Fruit fly (Drosophila melanogaster) whole organism, embryonic: ENCODE data around the gene CG31191.

Source experiments
- Abd-B ChIP-seq: fragments of 200-800 bp; sonication (Bioruptor generic); optimal IDR thresholded peaks from 2 replicates; lab custom pipeline; 2018; ENCODE audit warnings: missing biosample characterization, mild to moderate bottlenecking, missing genetic modification characterization, moderate library complexity
- Asciz ChIP-seq: fragments of 200-800 bp; sonication (Bioruptor generic); optimal IDR thresholded peaks from 2 replicates; lab custom pipeline; 2017; ENCODE audit warnings: missing biosample characterization, mild to moderate bottlenecking, missing genetic modification characterization, missing genetic modification reagents
- Atf3 ChIP-seq: fragments of 200-800 bp; sonication (Bioruptor generic); optimal IDR thresholded peaks from 3 replicates; lab custom pipeline; 2016; ENCODE audit warnings: missing biosample characterization, missing genetic modification characterization
- BEAF-32 ChIP-seq: fragments of 200-800 bp; sonication (Bioruptor generic); optimal IDR thresholded peaks from 3 replicates; lab custom pipeline; 2017; ENCODE audit warnings: missing biosample characterization, missing genetic modification characterization, mild to moderate bottlenecking, moderate library complexity, missing genetic modification reagents
- Bdp1 ChIP-seq: fragments of 200-800 bp; sonication (Bioruptor generic); optimal IDR thresholded peaks from 3 replicates; lab custom pipeline; 2016; ENCODE audit warnings: missing biosample characterization, missing genetic modification characterization
- CG10274 ChIP-seq: fragments of 200-800 bp; sonication (Bioruptor generic); optimal IDR thresholded peaks from 3 replicates; lab custom pipeline; 2017; ENCODE audit warnings: missing biosample characterization, mild to moderate bottlenecking, missing genetic modification characterization
- CG12071 ChIP-seq: fragments of 200-800 bp; sonication (Bioruptor generic); optimal IDR thresholded peaks from 3 replicates; lab custom pipeline; 2018; ENCODE audit warnings: missing biosample characterization, mild to moderate bottlenecking, missing genetic modification characterization
- CG13287 ChIP-seq: fragments of 200-800 bp; sonication (Bioruptor generic); IDR thresholded peaks from 2 replicates; pipeline ENCODE4 v1.3.6; 2022; ENCODE audit warnings: missing biosample characterization, missing genetic modification characterization; ENCODE audit not compliant: partially characterized antibody
- CG13424 ChIP-seq: fragments of 200-800 bp; sonication (Bioruptor generic); optimal IDR thresholded peaks from 2 replicates; lab custom pipeline; 2019; ENCODE audit warnings: missing biosample characterization, mild to moderate bottlenecking, missing genetic modification characterization, moderate library complexity
- CG14441 ChIP-seq: fragments of 200-800 bp; sonication (Bioruptor generic); IDR thresholded peaks from 2 replicates; pipeline ENCODE4 v1.3.6; 2022; ENCODE audit warnings: missing biosample characterization, missing genetic modification characterization
- CG14860 ChIP-seq: fragments of 200-800 bp; sonication (Bioruptor generic); IDR thresholded peaks from 3 replicates; pipeline ENCODE4 v1.3.6; 2022; ENCODE audit warnings: missing biosample characterization, missing genetic modification characterization; ENCODE audit not compliant: partially characterized antibody
- CG16813 ChIP-seq: fragments of 200-800 bp; sonication (Bioruptor generic); IDR thresholded peaks from 3 replicates; pipeline ENCODE4 v1.3.6; 2022; ENCODE audit warnings: missing biosample characterization, missing genetic modification characterization; ENCODE audit not compliant: partially characterized antibody
- CG17912 ChIP-seq: fragments of 200-800 bp; sonication (Bioruptor generic); optimal IDR thresholded peaks from 2 replicates; lab custom pipeline; 2018; ENCODE audit warnings: missing biosample characterization, mild to moderate bottlenecking, missing genetic modification characterization
- CG18599 ChIP-seq: fragments of 200-800 bp; sonication (Bioruptor generic); optimal IDR thresholded peaks from 3 replicates; lab custom pipeline; 2017; ENCODE audit warnings: missing biosample characterization, missing genetic modification characterization, mild to moderate bottlenecking, moderate library complexity, missing genetic modification reagents
- CG2129 ChIP-seq: fragments of 200-800 bp; sonication (Bioruptor generic); IDR thresholded peaks from 2 replicates; pipeline ENCODE4 v1.3.6; 2022; ENCODE audit warnings: missing biosample characterization, missing genetic modification characterization; ENCODE audit not compliant: partially characterized antibody
- CG2199 ChIP-seq: fragments of 200-800 bp; sonication (Bioruptor generic); IDR thresholded peaks from 3 replicates; pipeline ENCODE4 v1.3.6; 2022; ENCODE audit warnings: missing biosample characterization, missing genetic modification characterization
- CG2678 ChIP-seq: fragments of 200-800 bp; sonication (Bioruptor generic); optimal IDR thresholded peaks from 3 replicates; lab custom pipeline; 2019; ENCODE audit warnings: missing biosample characterization, mild to moderate bottlenecking, missing genetic modification characterization, moderate library complexity
- CG2889 ChIP-seq: fragments of 200-800 bp; sonication (Bioruptor generic); IDR thresholded peaks from 3 replicates; pipeline ENCODE4 v1.3.6; 2022; ENCODE audit warnings: missing biosample characterization, missing genetic modification characterization
- CG30403 ChIP-seq: fragments of 200-800 bp; sonication (Bioruptor generic); optimal IDR thresholded peaks from 3 replicates; lab custom pipeline; 2016; ENCODE audit warnings: missing biosample characterization, missing genetic modification characterization
- CG3847 ChIP-seq: fragments of 200-800 bp; sonication (Bioruptor generic); IDR thresholded peaks from 2 replicates; pipeline ENCODE4 v1.3.6; 2022; ENCODE audit warnings: missing biosample characterization, missing genetic modification characterization
- CG42726 ChIP-seq: fragments of 200-800 bp; sonication (Bioruptor generic); IDR thresholded peaks from 2 replicates; pipeline ENCODE4 v1.3.6; 2022; ENCODE audit warnings: missing biosample characterization, missing genetic modification characterization; ENCODE audit not compliant: partially characterized antibody
- CG43689 ChIP-seq: fragments of 200-800 bp; sonication (Bioruptor generic); IDR thresholded peaks from 2 replicates; pipeline ENCODE4 v1.3.6; 2022; ENCODE audit warnings: missing biosample characterization, missing genetic modification characterization
- CG4730 ChIP-seq: fragments of 200-800 bp; sonication (Bioruptor generic); IDR thresholded peaks from 2 replicates; pipeline ENCODE4 v1.3.6; 2022; ENCODE audit warnings: missing biosample characterization, missing genetic modification characterization
- CG6791 ChIP-seq: fragments of 200-800 bp; sonication (Bioruptor generic); IDR thresholded peaks from 3 replicates; pipeline ENCODE4 v1.3.6; 2022; ENCODE audit warnings: missing biosample characterization, missing genetic modification characterization; ENCODE audit not compliant: partially characterized antibody
- CG7357 ChIP-seq: fragments of 200-800 bp; sonication (Bioruptor generic); IDR thresholded peaks from 3 replicates; pipeline ENCODE4 v1.3.6; 2022; ENCODE audit warnings: missing biosample characterization, missing genetic modification characterization
- CG7786 ChIP-seq: fragments of 200-800 bp; sonication (Bioruptor generic); optimal IDR thresholded peaks from 2 replicates; lab custom pipeline; 2016; ENCODE audit warnings: missing biosample characterization, missing genetic modification characterization
- CG8388 ChIP-seq: fragments of 200-800 bp; sonication (Bioruptor generic); optimal IDR thresholded peaks from 2 replicates; lab custom pipeline; 2019; ENCODE audit warnings: missing biosample characterization, mild to moderate bottlenecking, missing genetic modification characterization, moderate library complexity
- CG8478 ChIP-seq: fragments of >200 bp; optimal IDR thresholded peaks from 2 replicates; lab custom pipeline; 2018
- CHES-1-like ChIP-seq: fragments of 200-800 bp; sonication (Bioruptor generic); optimal IDR thresholded peaks from 2 replicates; lab custom pipeline; 2016; ENCODE audit warnings: missing biosample characterization, missing genetic modification characterization
- Chrac-16 ChIP-seq: fragments of 200-800 bp; sonication (Bioruptor generic); optimal IDR thresholded peaks from 3 replicates; lab custom pipeline; 2016; ENCODE audit warnings: missing biosample characterization, missing genetic modification characterization
- Dp ChIP-seq: fragments of 200-800 bp; sonication (Bioruptor generic); optimal IDR thresholded peaks from 2 replicates; lab custom pipeline; 2018; ENCODE audit warnings: missing biosample characterization, mild to moderate bottlenecking, missing genetic modification characterization, moderate library complexity
- Hmr ChIP-seq: fragments of 200-800 bp; sonication (Bioruptor generic); optimal IDR thresholded peaks from 3 replicates; lab custom pipeline; 2017; ENCODE audit warnings: mild to moderate bottlenecking, missing biosample characterization, missing genetic modification reagents, missing genetic modification characterization
- Max ChIP-seq: fragments of 200-800 bp; sonication (Bioruptor generic); optimal IDR thresholded peaks from 2 replicates; lab custom pipeline; 2016; ENCODE audit warnings: missing biosample characterization, mild to moderate bottlenecking, missing genetic modification characterization
- NC2α ChIP-seq: fragments of 200-800 bp; sonication (Bioruptor generic); optimal IDR thresholded peaks from 2 replicates; lab custom pipeline; 2016; ENCODE audit warnings: missing biosample characterization, missing genetic modification characterization
- Nf-YA ChIP-seq: fragments of 200-800 bp; sonication (Bioruptor generic); IDR thresholded peaks from 2 replicates; pipeline ENCODE4 v1.3.6; 2022; ENCODE audit warnings: missing biosample characterization, missing genetic modification characterization
- Usf ChIP-seq: fragments of 200-800 bp; sonication (Bioruptor generic); optimal IDR thresholded peaks from 2 replicates; lab custom pipeline; 2017; ENCODE audit warnings: missing genotype, missing biosample characterization, missing genetic modification characterization
- aop ChIP-seq: fragments of 200-800 bp; sonication (Bioruptor generic); IDR thresholded peaks from 2 replicates; pipeline ENCODE4 v1.3.6; 2022; ENCODE audit warnings: missing biosample characterization, missing genetic modification characterization
- btn ChIP-seq: fragments of 200-800 bp; sonication (Bioruptor generic); optimal IDR thresholded peaks from 2 replicates; lab custom pipeline; 2016; ENCODE audit warnings: missing biosample characterization, missing genetic modification characterization
- chinmo ChIP-seq: fragments of 200-800 bp; sonication (Bioruptor generic); IDR thresholded peaks from 4 replicates; pipeline ENCODE4 v1.3.6; 2022; ENCODE audit warnings: missing biosample characterization, missing genetic modification characterization; ENCODE audit not compliant: partially characterized antibody
- dati ChIP-seq: fragments of 200-800 bp; sonication (Bioruptor generic); IDR thresholded peaks from 2 replicates; pipeline ENCODE4 v1.3.6; 2022; ENCODE audit warnings: missing biosample characterization, missing genetic modification characterization
- hbn ChIP-seq: fragments of 200-800 bp; sonication (Bioruptor generic); IDR thresholded peaks from 2 replicates; pipeline ENCODE4 v1.3.6; 2022; ENCODE audit warnings: missing biosample characterization, missing genetic modification characterization; ENCODE audit not compliant: partially characterized antibody
- ind ChIP-seq: fragments of 200-800 bp; sonication (Bioruptor generic); optimal IDR thresholded peaks from 3 replicates; lab custom pipeline; 2016; ENCODE audit warnings: missing biosample characterization, missing genetic modification characterization
- inv ChIP-seq: fragments of 200-800 bp; sonication (Bioruptor generic); IDR thresholded peaks from 2 replicates; pipeline ENCODE4 v1.3.6; 2022; ENCODE audit warnings: missing biosample characterization, missing genetic modification characterization; ENCODE audit not compliant: partially characterized antibody
- klu ChIP-seq: fragments of 200-800 bp; sonication (Bioruptor generic); IDR thresholded peaks from 2 replicates; pipeline ENCODE4 v1.3.6; 2022; ENCODE audit warnings: missing biosample characterization, missing genetic modification characterization
- lmd ChIP-seq: fragments of 200-800 bp; sonication (Bioruptor generic); IDR thresholded peaks from 2 replicates; pipeline ENCODE4 v1.3.6; 2022; ENCODE audit warnings: missing biosample characterization, missing genetic modification characterization
- pita ChIP-seq: fragments of 200-800 bp; sonication (Bioruptor generic); optimal IDR thresholded peaks from 2 replicates; lab custom pipeline; 2017; ENCODE audit warnings: missing biosample characterization, mild to moderate bottlenecking, missing genetic modification characterization
- sd ChIP-seq: fragments of 200-800 bp; sonication (Bioruptor generic); optimal IDR thresholded peaks from 3 replicates; lab custom pipeline; 2018; ENCODE audit warnings: missing biosample characterization, mild to moderate bottlenecking, missing genetic modification characterization, moderate library complexity
- sug ChIP-seq: fragments of 200-800 bp; optimal IDR thresholded peaks from 2 replicates; lab custom pipeline; 2019; ENCODE audit warnings: missing biosample characterization, mild to moderate bottlenecking, missing genetic modification characterization, moderate library complexity
- trem ChIP-seq: fragments of 200-800 bp; optimal IDR thresholded peaks from 3 replicates; lab custom pipeline; 2019; ENCODE audit warnings: missing biosample characterization, mild to moderate bottlenecking, missing genetic modification characterization, moderate library complexity
- vfl ChIP-seq: fragments of 200-800 bp; sonication (Bioruptor generic); optimal IDR thresholded peaks from 2 replicates; lab custom pipeline; 2016; ENCODE audit warnings: missing biosample characterization, missing genetic modification characterization
- vnd ChIP-seq: fragments of 200-800 bp; sonication (Bioruptor generic); IDR thresholded peaks from 3 replicates; pipeline ENCODE4 v1.3.6; 2022; ENCODE audit warnings: missing biosample characterization, missing genetic modification characterization; ENCODE audit not compliant: partially characterized antibody

The CG31191 gene

DNA sequence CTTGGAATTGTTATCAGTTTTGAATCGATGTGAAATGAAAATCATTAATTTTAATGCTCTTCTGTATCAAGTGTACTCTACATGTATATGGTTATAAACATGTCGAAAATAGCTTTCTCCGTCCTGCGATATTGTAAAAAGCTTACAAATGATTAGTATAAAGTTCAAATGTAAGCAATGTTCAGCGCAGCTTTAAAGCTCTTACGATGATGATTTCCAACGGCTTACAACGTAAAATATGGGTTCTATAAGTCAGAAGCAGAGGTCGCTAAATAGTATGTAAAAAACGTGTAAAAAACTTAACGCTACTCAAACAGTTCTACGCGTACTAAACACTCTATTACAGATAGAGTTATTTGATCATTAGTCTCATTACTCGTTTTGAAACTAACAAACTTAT lies 36.7 kb downstream of the CG31191 start (continued):
- peak; percentile 4; the same call in 1 of the 2 replicates for TF ChIP-seq CG3847
- TF ChIP-seq CG13287 = peak; percentile 51; the same call in 1 of the 2 replicates
- TF ChIP-seq Asciz = no peak
- peak; percentile 18 for TF ChIP-seq Hmr (GFP tag; lab: Kevin White, UChicago)
- peak; percentile 29 for TF ChIP-seq sug (tag; lab: Kevin White, UChicago)
- peak; percentile 31; the same call in 1 of the 2 replicates for TF ChIP-seq inv (GFP tag; lab: Robert Waterston, UW)
- TF ChIP-seq BEAF-32 (GFP tag; lab: Kevin White, UChicago) = peak; percentile 1
- TF ChIP-seq CG7786 (GFP tag; lab: Kevin White, UChicago) = no peak
- peak; percentile 54; the same call in 1 of the 3 replicates for TF ChIP-seq CG16813
- TF ChIP-seq Max (GFP tag; lab: Kevin White, UChicago) = no peak
- no peak for TF ChIP-seq Usf (GFP tag; lab: Kevin White, UChicago)
- TF ChIP-seq klu = no peak
- no peak for TF ChIP-seq CG7357
- TF ChIP-seq chinmo = 0 out of 4 replicates have a peak, but pooled peaks have one; percentile 50
- TF ChIP-seq CG8478 (lab: Kevin White, UChicago) = peak; percentile 34
- TF ChIP-seq sd = peak; percentile 30
- TF ChIP-seq Dp (GFP tag; lab: Kevin White, UChicago) = no peak
- peak; percentile 84 for TF ChIP-seq CG42726 (GFP tag; lab: Robert Waterston, UW)
- no peak for TF ChIP-seq trem (tag; lab: Kevin White, UChicago)
- no peak for TF ChIP-seq btn (GFP tag; lab: Kevin White, UChicago)
- TF ChIP-seq CG30403 (GFP tag; lab: Kevin White, UChicago) = no peak
- no peak for TF ChIP-seq vnd (GFP tag; lab: Robert Waterston, UW)
- no peak for TF ChIP-seq CHES-1-like (GFP tag; lab: Kevin White, UChicago)
- TF ChIP-seq CG10274 = no peak
- TF ChIP-seq NC2α (GFP tag; lab: Kevin White, UChicago) = no peak
- TF ChIP-seq CG2889 (GFP tag; lab: Robert Waterston, UW) = no peak
- no peak for TF ChIP-seq CG14860 (GFP tag; lab: Robert Waterston, UW)
- no peak for TF ChIP-seq CG2678 (tag; lab: Kevin White, UChicago)
- no peak for TF ChIP-seq hbn
- TF ChIP-seq Chrac-16 = no peak
- TF ChIP-seq lmd (GFP tag; lab: Robert Waterston, UW) = no peak
- TF ChIP-seq Bdp1 = peak; percentile 52
- no peak for TF ChIP-seq CG17912 (GFP tag; lab: Kevin White, UChicago)
- TF ChIP-seq Atf3 (GFP tag; lab: Kevin White, UChicago) = no peak
- no peak for TF ChIP-seq Nf-YA (GFP tag; lab: Robert Waterston, UW)
- no peak for TF ChIP-seq aop (GFP tag; lab: Robert Waterston, UW)
- TF ChIP-seq Abd-B (GFP tag; lab: Kevin White, UChicago) = peak; percentile 32
- TF ChIP-seq CG13424 (tag; lab: Kevin White, UChicago) = no peak
- no peak for TF ChIP-seq CG18599 (GFP tag; lab: Kevin White, UChicago)
- TF ChIP-seq vfl (GFP tag; lab: Kevin White, UChicago) = no peak
- no peak for TF ChIP-seq CG43689 (GFP tag; lab: Robert Waterston, UW)
- no peak for TF ChIP-seq ind (GFP tag; lab: Kevin White, UChicago)
- no peak for TF ChIP-seq CG8388
- TF ChIP-seq CG12071 (GFP tag; lab: Kevin White, UChicago) = no peak
- TF ChIP-seq CG4730 = no peak
- TF ChIP-seq CG2129 (GFP tag; lab: Robert Waterston, UW) = no peak
- TF ChIP-seq pita (GFP tag; lab: Kevin White, UChicago) = no peak
- TF ChIP-seq CG2199 (GFP tag; lab: Robert Waterston, UW) = peak; percentile 87
- no peak for TF ChIP-seq dati
- no peak for TF ChIP-seq CG6791 (GFP tag; lab: Robert Waterston, UW)
- no peak for TF ChIP-seq CG14441 (GFP tag; lab: Robert Waterston, UW)
